Fruit fly (Drosophila melanogaster): ENCODE results near the gene PH4alphaSG1.

The PH4alphaSG1 gene

DNA sequence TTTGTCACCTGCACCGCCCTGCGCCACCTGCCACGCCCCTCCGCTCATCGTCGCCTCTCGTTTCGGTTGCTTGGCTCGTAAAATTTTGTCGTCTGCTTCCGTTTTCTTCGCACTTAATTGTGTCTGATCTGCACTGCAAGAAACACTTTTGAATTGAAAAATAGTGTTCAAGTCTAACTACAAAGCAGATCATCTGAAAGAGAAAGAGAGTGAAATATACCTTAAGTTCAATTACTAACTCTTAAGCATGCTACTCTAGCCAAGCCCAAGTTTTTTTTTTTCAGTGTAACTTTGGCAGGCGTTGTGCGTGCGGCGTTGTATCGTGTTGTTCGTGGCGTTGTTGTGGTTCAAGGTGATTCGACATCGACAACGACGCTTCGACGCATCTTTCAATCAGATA lies 34.7 kb upstream of the PH4alphaSG1 start:
- TF ChIP-seq CG11762 (GFP tag; optimal IDR thresholded peaks at IDR 0.05; ENCODE audit: insufficient read depth) (peak; percentile 43), dsx (GFP tag; optimal IDR thresholded peaks at IDR 0.05; ENCODE audit: poor library complexity, severe bottlenecking) (no peak), acj6 (GFP tag; optimal IDR thresholded peaks at IDR 0.05) (peak; percentile 47), CG8632 (GFP tag; optimal IDR thresholded peaks at IDR 0.05) (peak; percentile 24), Hr38 (GFP tag; optimal IDR thresholded peaks at IDR 0.05) (no peak), CG6163 (GFP tag; IDR thresholded peaks at IDR 0.05) (peak; percentile 84), spab (GFP tag; optimal IDR thresholded peaks at IDR 0.05) (peak; percentile 37), esn (GFP tag; optimal IDR thresholded peaks at IDR 0.05) (peak; percentile 51), Hr39 (GFP tag; optimal IDR thresholded peaks at IDR 0.05) (peak; percentile 76), CG10631 (GFP tag; optimal IDR thresholded peaks at IDR 0.05) (peak; percentile 55), CG16779 (tag; optimal IDR thresholded peaks at IDR 0.05) (peak; percentile 9), CG6854 (GFP tag; optimal IDR thresholded peaks at IDR 0.05) (no peak), CG9139 (GFP tag; optimal IDR thresholded peaks at IDR 0.05) (no peak), Ets96B (tag; optimal IDR thresholded peaks at IDR 0.05) (peak; percentile 42), Met (GFP tag; optimal IDR thresholded peaks at IDR 0.05) (peak; percentile 47), CG8319 (GFP tag; optimal IDR thresholded peaks at IDR 0.05) (peak; percentile 22), topi (GFP tag; optimal IDR thresholded peaks at IDR 0.05) (peak; percentile 56), CG1621 (tag; optimal IDR thresholded peaks at IDR 0.05) (peak; percentile 51), fd85E (GFP tag; optimal IDR thresholded peaks at IDR 0.05) (no peak), CG6276 (GFP tag; optimal IDR thresholded peaks at IDR 0.05) (peak; percentile 55), Eip75B (GFP tag; optimal IDR thresholded peaks at IDR 0.05) (peak; percentile 54), lz (GFP tag; optimal IDR thresholded peaks at IDR 0.05) (peak; percentile 64), CG3032 (tag; optimal IDR thresholded peaks at IDR 0.05) (no peak), Ets21C (GFP tag; optimal IDR thresholded peaks at IDR 0.05) (peak; percentile 22), CG6792 (GFP tag; optimal IDR thresholded peaks at IDR 0.05) (peak; percentile 58), Eip78C (GFP tag) (peak; percentile 78), salr (GFP tag; optimal IDR thresholded peaks at IDR 0.05) (peak; percentile 33 to 55), Gug (GFP tag; IDR thresholded peaks at IDR 0.05) (peak; percentile 79), CG34406 (GFP tag; optimal IDR thresholded peaks at IDR 0.05) (peak; percentile 40), fd59A (GFP tag; optimal IDR thresholded peaks at IDR 0.05) (peak; percentile 24), CG10669 (GFP tag; optimal IDR thresholded peaks at IDR 0.05) (peak; percentile 58), cyc (GFP tag; optimal IDR thresholded peaks at IDR 0.05) (peak; percentile 82), Sox15 (GFP tag; optimal IDR thresholded peaks at IDR 0.05) (peak; percentile 46), dac (GFP tag; optimal IDR thresholded peaks at IDR 0.05) (peak; percentile 40), CG4318 (GFP tag; optimal IDR thresholded peaks at IDR 0.05) (peak; percentile 46), CG32006 (GFP tag; optimal IDR thresholded peaks at IDR 0.05) (peak; percentile 64), CG3919 (GFP tag; optimal IDR thresholded peaks at IDR 0.05) (peak; percentile 74), CG15336 (GFP tag; IDR thresholded peaks at IDR 0.05) (peak; percentile 81), OdsH (GFP tag; optimal IDR thresholded peaks at IDR 0.05) (peak; percentile 69), Eip93F (GFP tag; optimal IDR thresholded peaks at IDR 0.05) (no peak), Lpt (GFP tag; optimal IDR thresholded peaks at IDR 0.05) (peak; percentile 38), Hr4 (GFP tag; optimal IDR thresholded peaks at IDR 0.05) (peak; percentile 70), ss (GFP tag; optimal IDR thresholded peaks at IDR 0.05) (no peak), CG11902 (GFP tag; optimal IDR thresholded peaks at IDR 0.05) (peak; percentile 64), eg (GFP tag; IDR thresholded peaks at IDR 0.05) (peak; percentile 86), svp (GFP tag) (peak; percentile 69), Blimp-1 (GFP tag; optimal IDR thresholded peaks at IDR 0.05) (peak; percentile 10), achi (GFP tag; optimal IDR thresholded peaks at IDR 0.05) (peak; percentile 58), Sox14 (GFP tag; optimal IDR thresholded peaks at IDR 0.05) (peak; percentile 58), Smox (GFP tag; optimal IDR thresholded peaks at IDR 0.05) (peak; percentile 52), vri (GFP tag; optimal IDR thresholded peaks at IDR 0.05) (no peak), pdm3 (GFP tag; optimal IDR thresholded peaks at IDR 0.05) (peak; percentile 71), CG11294 (GFP tag; IDR thresholded peaks at IDR 0.05) (peak; percentile 79)
